Worm (Caenorhabditis elegans): Measurements from ENCODE around the gene Y75B8A.37.

- no peak for TF ChIP-seq W03F9.2 (tag; optimal IDR thresholded peaks at IDR 0.05)
- no peak for TF ChIP-seq him-1 (tag; optimal IDR thresholded peaks at IDR 0.05)
- no peak for TF ChIP-seq dao-5 (tag; optimal IDR thresholded peaks at IDR 0.05)
Measured at ce11 chrIII:12325284-12325683, 10.0 kb downstream of the Y75B8A.37 start.

All from whole organism, L4/young adult.